Fruit fly (Drosophila melanogaster) whole organism, adult: ENCODE data around the gene CG9737.

ENCODE experiments used
- CG11617 ChIP-seq: fragments of 200-800 bp; sonication (Bioruptor generic); optimal IDR thresholded peaks from 2 replicates; lab custom pipeline; 2017; ENCODE audit warnings: mild to moderate bottlenecking, missing biosample characterization, missing genetic modification reagents, missing genetic modification characterization
- CG12768 ChIP-seq: fragments of 200-800 bp; sonication (Bioruptor generic); optimal IDR thresholded peaks from 2 replicates; lab custom pipeline; 2017; ENCODE audit warnings: missing biosample characterization, missing genetic modification characterization, mild to moderate bottlenecking, moderate library complexity, missing genetic modification reagents
- CG14711 ChIP-seq: fragments of 200-800 bp; sonication (Bioruptor generic); optimal IDR thresholded peaks from 2 replicates; lab custom pipeline; 2018; ENCODE audit warnings: missing biosample characterization, mild to moderate bottlenecking, missing genetic modification characterization, moderate library complexity
- CG1620 ChIP-seq: fragments of 200-800 bp; sonication (Bioruptor generic); optimal IDR thresholded peaks from 2 replicates; lab custom pipeline; 2016; ENCODE audit warnings: missing biosample characterization, missing genetic modification characterization
- CG33017 ChIP-seq: fragments of 200-800 bp; sonication (Bioruptor generic); optimal IDR thresholded peaks from 2 replicates; lab custom pipeline; 2018; ENCODE audit warnings: missing biosample characterization, mild to moderate bottlenecking, missing genetic modification characterization, moderate library complexity
- CG5204 ChIP-seq: fragments of 200-800 bp; sonication (Bioruptor generic); optimal IDR thresholded peaks from 2 replicates; lab custom pipeline; 2016; ENCODE audit warnings: missing biosample characterization, missing genetic modification characterization
- CG7045 ChIP-seq: fragments of 200-800 bp; sonication (Bioruptor generic); optimal IDR thresholded peaks from 2 replicates; lab custom pipeline; 2017; ENCODE audit warnings: missing biosample characterization, mild to moderate bottlenecking, missing genetic modification characterization
- CG7101 ChIP-seq: fragments of 200-800 bp; sonication (Bioruptor generic); optimal IDR thresholded peaks from 2 replicates; lab custom pipeline; 2018; ENCODE audit warnings: missing biosample characterization, mild to moderate bottlenecking, missing genetic modification characterization, moderate library complexity
- Clk ChIP-seq: fragments of 200-800 bp; sonication (Bioruptor generic); optimal IDR thresholded peaks from 2 replicates; lab custom pipeline; 2017; ENCODE audit warnings: missing biosample characterization, missing genetic modification characterization
- Crg-1 ChIP-seq: fragments of 200-800 bp; sonication (Bioruptor generic); optimal IDR thresholded peaks from 2 replicates; lab custom pipeline; 2016; ENCODE audit warnings: missing biosample characterization, missing genetic modification characterization
- Hr96 ChIP-seq: fragments of 200-800 bp; sonication (Bioruptor generic); optimal IDR thresholded peaks from 2 replicates; lab custom pipeline; 2016; ENCODE audit warnings: missing biosample characterization, missing genetic modification characterization
- Mnt ChIP-seq: fragments of 200-800 bp; sonication (Bioruptor generic); optimal IDR thresholded peaks from 2 replicates; lab custom pipeline; 2016; ENCODE audit warnings: missing biosample characterization, mild to moderate bottlenecking, missing genetic modification characterization
- bab1 ChIP-seq: fragments of 200-800 bp; sonication (Bioruptor generic); optimal IDR thresholded peaks from 3 replicates; lab custom pipeline; 2019; ENCODE audit warnings: missing biosample characterization, mild to moderate bottlenecking, missing genetic modification characterization, moderate library complexity
- cic ChIP-seq: fragments of 200-800 bp; sonication (Bioruptor generic); optimal IDR thresholded peaks from 2 replicates; lab custom pipeline; 2017; ENCODE audit warnings: missing biosample characterization, mild to moderate bottlenecking, missing genetic modification characterization, moderate library complexity
- cnc ChIP-seq, 2 experiments: fragments of >200 bp; optimal IDR thresholded peaks; 2 replicates each; lab custom pipeline; 2017
- kay ChIP-seq: fragments of 200-800 bp; sonication (Bioruptor generic); peaks from one replicate; lab custom pipeline; 2016; ENCODE audit warnings: missing biosample characterization, missing genetic modification characterization, borderline replicate concordance
- ovo ChIP-seq: fragments of 200-800 bp; sonication (Bioruptor generic); optimal IDR thresholded peaks from 2 replicates; lab custom pipeline; 2016; ENCODE audit warnings: missing biosample characterization, missing genetic modification characterization
- pad ChIP-seq: fragments of 200-800 bp; sonication (Bioruptor generic); optimal IDR thresholded peaks from 3 replicates; lab custom pipeline; 2017; ENCODE audit warnings: missing biosample characterization, missing genetic modification characterization, mild to moderate bottlenecking, moderate library complexity, missing genetic modification reagents
- tj ChIP-seq: fragments of 200-800 bp; sonication (Bioruptor generic); optimal IDR thresholded peaks from 3 replicates; lab custom pipeline; 2017; ENCODE audit warnings: missing biosample characterization, mild to moderate bottlenecking, missing genetic modification characterization, moderate library complexity
- toe ChIP-seq: fragments of 200-800 bp; sonication (Bioruptor generic); optimal IDR thresholded peaks from 2 replicates; lab custom pipeline; 2016; ENCODE audit warnings: missing biosample characterization, missing genetic modification characterization

Gene CG9737

DNA sequence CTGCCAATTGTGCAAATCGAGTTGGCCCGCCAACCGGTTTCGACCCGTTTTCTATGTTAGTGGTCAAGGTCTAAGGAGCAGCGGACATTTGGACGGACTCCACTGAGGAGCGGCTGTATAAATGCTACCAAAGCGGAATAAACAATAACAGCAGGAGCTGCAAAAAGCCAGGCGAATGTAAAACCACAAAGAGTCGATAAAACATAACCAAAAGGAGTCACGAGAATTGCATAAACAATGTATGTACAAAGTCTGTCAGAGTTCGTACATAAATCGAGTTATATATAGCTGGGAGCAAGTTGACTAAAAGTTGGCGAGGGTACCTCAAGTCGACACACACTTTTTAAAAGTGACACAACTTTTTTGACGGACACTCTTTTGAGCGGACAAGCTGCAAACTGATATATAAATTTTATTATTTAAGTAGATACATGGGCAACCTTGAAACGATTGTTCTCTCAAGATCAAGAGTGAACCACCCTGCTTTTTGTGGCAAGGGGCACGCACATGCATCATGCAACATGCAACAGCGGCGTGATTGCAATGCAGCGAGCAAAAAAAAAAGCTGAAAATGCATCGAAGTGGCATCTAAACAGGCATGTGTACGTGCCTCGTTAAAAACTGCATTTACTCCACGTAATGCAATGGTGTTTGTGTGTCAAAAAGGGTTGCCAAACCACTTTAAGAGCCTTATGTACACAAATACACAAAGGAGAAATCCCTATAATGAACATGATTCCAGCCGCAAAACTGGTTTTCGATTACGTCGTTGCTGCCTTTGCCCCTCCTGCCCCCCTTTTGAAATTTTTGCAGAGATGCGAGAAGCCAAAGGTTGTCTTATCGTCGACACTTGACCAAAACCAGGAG lies 12.4 kb upstream of the CG9737 start:
- TF ChIP-seq ovo (GFP tag; lab: Kevin White, UChicago) = no peak
- no peak for TF ChIP-seq tj
- no peak for TF ChIP-seq Crg-1
- no peak for TF ChIP-seq CG33017
- no peak for TF ChIP-seq bab1 (GFP tag; lab: Kevin White, UChicago)
- no peak for TF ChIP-seq CG11617 (GFP tag; lab: Kevin White, UChicago)
- no peak for TF ChIP-seq cic (GFP tag; lab: Kevin White, UChicago)

DNA sequence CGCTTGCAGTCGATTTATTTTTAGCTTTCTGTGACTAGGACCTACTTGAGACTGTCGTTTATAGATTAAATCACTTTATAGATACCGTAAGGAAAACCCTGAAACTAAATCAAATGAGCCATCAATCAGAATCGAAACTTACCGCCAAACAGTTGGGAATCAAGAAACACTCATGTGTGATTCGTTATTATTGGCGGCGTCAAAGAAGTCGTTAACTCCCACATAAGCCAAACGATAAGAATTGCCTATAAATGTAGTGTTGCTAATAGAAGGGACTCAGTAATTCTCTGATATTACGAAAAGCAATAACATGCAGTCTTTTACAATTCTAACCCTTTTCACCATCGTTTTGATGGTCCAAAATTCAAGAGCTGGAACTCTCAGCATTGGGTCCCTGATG lies 9.8 kb upstream of the CG9737 start, which contains the start of gene CG18404:
Gene CG18404 (plus strand): TSS at position 301 of the 400 bp plus-strand sequence.
- TF ChIP-seq Clk (no peak), CG5204 (GFP tag; lab: Kevin White, UChicago) (no peak), CG33017 (no peak), bab1 (GFP tag; lab: Kevin White, UChicago) (no peak), cic (GFP tag; lab: Kevin White, UChicago) (no peak), CG12768 (GFP tag; lab: Kevin White, UChicago) (no peak), cnc (optimal IDR thresholded peaks at IDR 0.05; lab: Kevin White, UChicago) (no peak), toe (GFP tag; lab: Kevin White, UChicago) (no peak), Hr96 (GFP tag; lab: Kevin White, UChicago) (no peak), CG7045 (GFP tag; lab: Kevin White, UChicago) (no peak), CG7101 (tag; lab: Kevin White, UChicago) (no peak), Crg-1 (no peak), ovo (GFP tag; lab: Kevin White, UChicago) (no peak), Mnt (GFP tag; lab: Kevin White, UChicago) (no peak)

DNA sequence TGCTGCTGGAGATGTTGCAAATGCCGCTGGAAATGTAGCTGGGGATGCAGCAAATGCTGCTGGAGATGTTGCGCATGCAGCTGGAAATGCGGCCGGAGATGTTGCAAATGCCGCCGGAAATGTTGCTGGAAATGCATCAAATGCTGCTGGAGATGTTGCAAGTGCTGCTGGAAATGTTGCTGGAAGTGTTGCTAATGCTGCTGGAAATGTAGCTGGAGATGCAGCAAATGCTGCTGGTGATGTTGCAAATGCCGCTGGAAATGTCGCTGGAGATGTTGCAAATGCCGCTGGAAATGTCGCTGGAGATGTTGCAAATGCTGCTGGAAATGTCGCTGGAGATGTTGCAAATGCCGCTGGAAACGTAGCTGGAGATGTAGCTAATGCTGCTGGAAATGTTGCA lies 9.2 kb upstream of the CG9737 start:
- no peak for TF ChIP-seq CG14711 (tag; lab: Kevin White, UChicago)
- no peak for TF ChIP-seq bab1 (GFP tag; lab: Kevin White, UChicago)
- TF ChIP-seq toe (GFP tag; lab: Kevin White, UChicago) = no peak
- TF ChIP-seq Crg-1 = no peak
- TF ChIP-seq tj = no peak
- TF ChIP-seq cic (GFP tag; lab: Kevin White, UChicago) = no peak
- TF ChIP-seq CG7101 (tag; lab: Kevin White, UChicago) = no peak
- TF ChIP-seq CG12768 (GFP tag; lab: Kevin White, UChicago) = no peak
- TF ChIP-seq CG33017 = no peak
- TF ChIP-seq kay = no peak
- no peak for TF ChIP-seq CG5204 (GFP tag; lab: Kevin White, UChicago)
- no peak for TF ChIP-seq cnc (optimal IDR thresholded peaks at IDR 0.05; lab: Kevin White, UChicago)
- TF ChIP-seq CG11617 (GFP tag; lab: Kevin White, UChicago) = no peak
- TF ChIP-seq ovo (GFP tag; lab: Kevin White, UChicago) = no peak
- TF ChIP-seq CG7045 (GFP tag; lab: Kevin White, UChicago) = no peak
- TF ChIP-seq CG1620 (GFP tag; lab: Kevin White, UChicago) = no peak
- TF ChIP-seq Mnt (GFP tag; lab: Kevin White, UChicago) = no peak
- TF ChIP-seq Clk = no peak
- no peak for TF ChIP-seq Hr96 (GFP tag; lab: Kevin White, UChicago)
- TF ChIP-seq pad (GFP tag; lab: Kevin White, UChicago) = no peak

DNA sequence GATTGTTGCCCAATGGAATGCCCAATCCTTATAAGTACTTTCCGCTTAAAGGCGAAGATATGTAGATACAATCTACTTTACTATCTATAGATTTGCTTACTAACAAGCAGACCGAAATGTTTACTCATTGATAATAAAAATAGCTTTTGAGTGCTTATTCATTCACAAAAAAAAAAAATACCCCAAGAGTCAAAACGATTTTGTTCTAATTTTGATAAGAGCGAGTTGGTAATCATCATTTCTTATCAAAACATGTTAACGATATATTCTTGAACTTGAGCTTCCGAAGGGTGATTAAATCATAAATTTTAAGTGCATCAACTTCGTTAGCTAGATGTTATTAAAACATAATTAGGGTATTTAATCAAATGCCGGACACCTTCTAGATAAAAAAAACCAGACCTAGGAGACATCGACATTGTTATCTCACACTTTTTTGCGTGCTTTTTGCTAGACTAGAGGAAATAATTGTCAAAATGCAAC lies 7.4 kb upstream of the CG9737 start, which contains the start of gene CG9682:
Gene CG9682 (plus strand): TSS at position 433 of the 483 bp plus-strand sequence.
- TF ChIP-seq CG14711 (tag; lab: Kevin White, UChicago) = no peak
- no peak for TF ChIP-seq ovo (GFP tag; lab: Kevin White, UChicago)
- no peak for TF ChIP-seq bab1 (GFP tag; lab: Kevin White, UChicago)
- no peak for TF ChIP-seq CG7101 (tag; lab: Kevin White, UChicago)

DNA sequence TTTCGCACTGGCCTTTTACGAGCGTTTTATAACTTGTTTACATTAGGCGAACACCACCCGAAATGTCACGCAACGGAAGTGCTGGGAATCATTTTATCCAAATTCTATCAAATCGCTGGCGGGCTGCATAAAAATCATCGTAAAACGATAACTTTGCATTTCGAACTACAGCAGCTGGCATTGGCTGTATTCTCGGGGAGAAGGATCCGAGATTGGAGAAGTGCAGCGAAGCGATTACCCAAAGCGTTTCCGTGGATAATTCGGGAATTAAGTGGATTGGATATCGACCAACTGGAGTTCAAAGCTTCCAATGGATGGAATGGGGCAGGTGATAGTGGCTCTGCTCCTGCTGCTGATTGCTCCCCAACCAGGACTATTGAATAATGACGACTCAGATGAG lies 6.2 kb upstream of the CG9737 start, which contains the start of gene CG34299:
Gene CG34299 (plus strand): TSS at position 301 of the 400 bp plus-strand sequence.
- TF ChIP-seq Crg-1 (no peak), CG1620 (GFP tag; lab: Kevin White, UChicago) (no peak), kay (no peak), toe (GFP tag; lab: Kevin White, UChicago) (no peak), CG14711 (tag; lab: Kevin White, UChicago) (no peak), Mnt (GFP tag; lab: Kevin White, UChicago) (no peak), CG33017 (no peak), CG7045 (GFP tag; lab: Kevin White, UChicago) (no peak), CG12768 (GFP tag; lab: Kevin White, UChicago) (no peak), CG7101 (tag; lab: Kevin White, UChicago) (no peak)

DNA sequence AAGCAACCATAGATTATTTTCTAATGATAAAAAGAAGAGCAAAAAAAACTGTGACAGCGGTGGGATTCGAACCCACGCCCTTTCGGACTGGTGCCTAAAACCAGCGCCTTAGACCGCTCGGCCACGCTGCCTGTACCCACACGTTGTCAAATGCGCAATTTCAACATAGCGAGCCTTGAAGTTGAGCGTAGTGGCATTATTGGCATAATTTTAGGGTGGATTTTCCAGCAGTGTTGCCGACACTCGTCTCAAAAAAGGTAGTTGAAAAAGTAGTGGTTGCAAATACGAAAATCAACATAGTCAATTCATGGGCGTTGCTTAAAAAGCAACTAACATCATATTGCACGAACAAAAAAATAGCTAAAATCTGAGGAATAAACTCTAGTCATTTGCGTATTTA lies 5.5 kb upstream of the CG9737 start:
- TF ChIP-seq CG7101 (tag; lab: Kevin White, UChicago) = no peak
- peak; percentile 32 for TF ChIP-seq bab1 (GFP tag; lab: Kevin White, UChicago)
- no peak for TF ChIP-seq Crg-1
